Fruit fly (Drosophila melanogaster) whole organism, pupa: Measurements from ENCODE around the gene CG9784.

Source experiments
- CG10348 ChIP-seq: fragments of 200-800 bp; sonication (Bioruptor generic); IDR thresholded peaks from 2 replicates; pipeline ENCODE4 v1.3.6; 2022; ENCODE audit warnings: missing biosample characterization, missing genetic modification characterization
- CG12605 ChIP-seq: fragments of 200-800 bp; sonication (Bioruptor generic); IDR thresholded peaks from 2 replicates; pipeline ENCODE4 v1.3.6; 2022; ENCODE audit warnings: missing biosample characterization, missing genetic modification characterization
- CG13204 ChIP-seq: fragments of 200-800 bp; sonication (Bioruptor generic); optimal IDR thresholded peaks from 2 replicates; lab custom pipeline; 2018; ENCODE audit warnings: missing biosample characterization, mild to moderate bottlenecking, missing genetic modification characterization, moderate library complexity
- CG14655 ChIP-seq: fragments of 200-800 bp; sonication (Bioruptor generic); optimal IDR thresholded peaks from 3 replicates; lab custom pipeline; 2017; ENCODE audit warnings: mild to moderate bottlenecking, missing biosample characterization, missing genetic modification reagents, missing genetic modification characterization
- CG15710 ChIP-seq: fragments of 200-800 bp; sonication (Bioruptor generic); optimal IDR thresholded peaks from 2 replicates; lab custom pipeline; 2018; ENCODE audit warnings: missing biosample characterization, mild to moderate bottlenecking, missing genetic modification characterization, moderate library complexity
- CG17806 ChIP-seq: fragments of 200-800 bp; sonication (Bioruptor generic); optimal IDR thresholded peaks from 2 replicates; lab custom pipeline; 2018; ENCODE audit warnings: missing biosample characterization, mild to moderate bottlenecking, missing genetic modification characterization, moderate library complexity
- CG32121 ChIP-seq: fragments of 200-800 bp; sonication (Bioruptor generic); IDR thresholded peaks from 2 replicates; pipeline ENCODE4 v1.3.6; 2022; ENCODE audit warnings: missing biosample characterization, missing genetic modification characterization
- CG34367 ChIP-seq: fragments of 200-800 bp; sonication (Bioruptor generic); optimal IDR thresholded peaks from 2 replicates; lab custom pipeline; 2018; ENCODE audit warnings: missing biosample characterization, mild to moderate bottlenecking, missing genetic modification characterization
- CG4496 ChIP-seq: fragments of 200-800 bp; sonication (Bioruptor generic); IDR thresholded peaks from 3 replicates; pipeline ENCODE4 v1.3.6; 2022; ENCODE audit warnings: missing biosample characterization, missing genetic modification characterization
- CG8159 ChIP-seq: fragments of 200-800 bp; sonication (Bioruptor generic); optimal IDR thresholded peaks from 3 replicates; lab custom pipeline; 2018; ENCODE audit warnings: missing biosample characterization, mild to moderate bottlenecking, missing genetic modification characterization, moderate library complexity
- CG8301 ChIP-seq: fragments of 200-800 bp; sonication (Bioruptor generic); optimal IDR thresholded peaks from 2 replicates; lab custom pipeline; 2018; ENCODE audit warnings: missing biosample characterization, mild to moderate bottlenecking, missing genetic modification characterization
- CG9948 ChIP-seq: fragments of 200-800 bp; sonication (Bioruptor generic); optimal IDR thresholded peaks from 2 replicates; lab custom pipeline; 2018; ENCODE audit warnings: missing biosample characterization, mild to moderate bottlenecking, missing genetic modification characterization, moderate library complexity
- D1 ChIP-seq: fragments of 200-800 bp; sonication (Bioruptor generic); optimal IDR thresholded peaks from 2 replicates; lab custom pipeline; 2018; ENCODE audit warnings: missing biosample characterization, mild to moderate bottlenecking, missing genetic modification characterization, moderate library complexity
- EcR ChIP-seq: fragments of 200-800 bp; sonication (Bioruptor generic); optimal IDR thresholded peaks from 3 replicates; lab custom pipeline; 2019; ENCODE audit warnings: missing biosample characterization, missing genetic modification characterization, mild to moderate bottlenecking, moderate library complexity, missing genetic modification reagents
- Ets98B ChIP-seq: fragments of 200-800 bp; sonication (Bioruptor generic); IDR thresholded peaks from 2 replicates; pipeline ENCODE4 v1.3.6; 2022; ENCODE audit warnings: missing biosample characterization, missing genetic modification characterization
- Pif1A ChIP-seq: fragments of 200-800 bp; sonication (Bioruptor generic); optimal IDR thresholded peaks from 3 replicates; lab custom pipeline; 2016; ENCODE audit warnings: missing biosample characterization, missing genetic modification characterization
- Snoo ChIP-seq: fragments of 200-800 bp; sonication (Bioruptor generic); optimal IDR thresholded peaks from 3 replicates; lab custom pipeline; 2017; ENCODE audit warnings: missing biosample characterization, mild to moderate bottlenecking, missing genetic modification characterization, inconsistent platforms
- fd96Ca ChIP-seq: fragments of 200-800 bp; sonication (Bioruptor generic); IDR thresholded peaks from 3 replicates; pipeline ENCODE4 v1.3.6; 2022; ENCODE audit warnings: missing biosample characterization, missing genetic modification characterization
- gl ChIP-seq: fragments of 200-800 bp; sonication (Bioruptor generic); optimal IDR thresholded peaks from 2 replicates; lab custom pipeline; 2018; ENCODE audit warnings: missing biosample characterization, mild to moderate bottlenecking, missing genetic modification characterization
- rn ChIP-seq: fragments of 200-800 bp; sonication (Bioruptor generic); IDR thresholded peaks from 2 replicates; pipeline ENCODE4 v1.3.6; 2022; ENCODE audit warnings: missing biosample characterization, missing genetic modification characterization

The CG9784 gene

DNA sequence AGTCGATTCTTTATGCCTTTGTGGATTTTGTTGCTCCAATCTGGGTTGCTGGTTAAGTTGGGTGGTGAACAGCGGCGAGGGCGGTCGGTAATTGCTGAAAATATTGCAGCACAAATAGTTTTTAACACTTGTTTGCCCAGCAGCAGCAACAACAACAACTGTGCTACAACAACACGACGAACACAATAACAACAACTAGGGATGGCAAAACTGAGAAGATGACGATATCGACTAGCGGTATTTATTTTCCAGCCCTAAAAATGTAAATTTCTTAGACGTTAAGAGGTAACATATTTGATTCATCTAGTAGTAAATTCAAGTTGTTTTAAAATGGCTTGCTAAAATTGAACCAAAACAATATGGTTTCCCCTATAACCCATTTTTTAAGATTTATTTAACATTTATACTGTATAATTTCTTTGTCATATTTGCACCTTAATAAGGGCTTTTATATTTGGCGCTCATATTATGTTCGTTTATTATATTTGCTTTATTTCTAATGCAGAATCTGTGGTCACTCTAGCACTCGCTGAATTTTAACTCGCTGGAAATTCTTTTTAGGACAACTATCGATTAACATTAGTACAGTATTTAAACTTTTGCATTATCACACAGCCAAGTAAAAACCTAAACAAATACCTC, 558 bp downstream of the CG9784 start:
- 0 out of 2 replicates have a peak, but pooled peaks have one; percentile 16 for TF ChIP-seq CG32121 (GFP tag; lab: Robert Waterston, UW)
- TF ChIP-seq rn: no peak

DNA sequence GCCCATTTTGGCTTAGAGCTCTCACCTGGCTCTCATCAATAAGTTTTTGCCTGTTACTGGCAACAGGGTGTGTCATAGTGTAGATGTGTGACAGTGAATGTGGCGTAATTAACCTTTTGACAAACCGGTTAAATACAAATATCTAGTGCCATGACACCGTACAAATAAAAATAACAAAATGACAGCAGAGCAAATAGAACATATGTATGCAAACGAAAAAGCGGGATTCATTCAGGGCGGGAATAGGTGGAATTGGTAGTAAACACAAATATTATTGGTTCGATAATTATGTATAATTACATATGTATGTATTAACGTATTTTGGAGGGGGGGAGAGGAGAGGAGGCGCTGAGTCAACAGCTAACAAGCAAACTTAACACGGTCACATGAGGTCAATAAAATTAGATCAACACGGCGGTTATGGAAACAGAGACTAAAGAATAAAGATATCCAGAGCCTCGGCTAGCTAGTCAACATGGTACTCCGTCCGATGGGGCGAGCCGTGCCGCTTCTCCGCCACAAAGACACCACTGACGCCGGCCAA, 2.7 kb downstream of the CG9784 start:
- TF ChIP-seq D1 (tag; lab: Kevin White, UChicago) (no peak), CG13204 (no peak), CG32121 (GFP tag; lab: Robert Waterston, UW) (no peak), CG8159 (tag; lab: Kevin White, UChicago) (no peak), Pif1A (GFP tag; lab: Kevin White, UChicago) (no peak), CG9948 (no peak), fd96Ca (no peak), EcR (GFP tag; lab: Kevin White, UChicago) (no peak)

DNA sequence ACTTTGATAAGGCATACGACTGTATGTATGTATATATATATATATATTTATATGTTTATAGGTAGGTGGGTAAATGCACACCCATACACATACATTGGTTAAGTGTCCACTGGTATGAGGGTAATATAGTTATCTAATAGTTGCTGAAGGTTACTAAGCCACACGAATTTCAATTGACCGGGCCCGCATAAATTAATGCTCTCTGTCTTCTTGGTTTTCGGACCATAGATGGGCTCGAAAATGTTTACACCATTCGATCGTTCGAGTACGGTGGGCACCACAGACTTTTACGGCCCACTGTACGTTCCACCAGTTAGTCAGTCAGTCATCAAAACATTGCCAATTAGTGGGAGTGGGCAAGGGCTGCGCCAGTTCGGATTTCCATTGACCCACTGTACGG, 3.6 kb downstream of the CG9784 start:
- TF ChIP-seq CG8159 (tag; lab: Kevin White, UChicago) (no peak), CG14655 (no peak), CG10348 (GFP tag; lab: Robert Waterston, UW) (no peak), CG4496 (GFP tag; lab: Robert Waterston, UW) (no peak), D1 (tag; lab: Kevin White, UChicago) (no peak), CG32121 (GFP tag; lab: Robert Waterston, UW) (no peak), Ets98B (GFP tag; lab: Robert Waterston, UW) (no peak), CG13204 (no peak), EcR (GFP tag; lab: Kevin White, UChicago) (no peak), fd96Ca (no peak), CG17806 (tag; lab: Kevin White, UChicago) (no peak), Snoo (no peak), CG9948 (no peak), rn (no peak), CG12605 (GFP tag; lab: Robert Waterston, UW) (no peak), CG34367 (tag; lab: Kevin White, UChicago) (no peak), Pif1A (GFP tag; lab: Kevin White, UChicago) (no peak), CG8301 (tag; lab: Kevin White, UChicago) (no peak)

DNA sequence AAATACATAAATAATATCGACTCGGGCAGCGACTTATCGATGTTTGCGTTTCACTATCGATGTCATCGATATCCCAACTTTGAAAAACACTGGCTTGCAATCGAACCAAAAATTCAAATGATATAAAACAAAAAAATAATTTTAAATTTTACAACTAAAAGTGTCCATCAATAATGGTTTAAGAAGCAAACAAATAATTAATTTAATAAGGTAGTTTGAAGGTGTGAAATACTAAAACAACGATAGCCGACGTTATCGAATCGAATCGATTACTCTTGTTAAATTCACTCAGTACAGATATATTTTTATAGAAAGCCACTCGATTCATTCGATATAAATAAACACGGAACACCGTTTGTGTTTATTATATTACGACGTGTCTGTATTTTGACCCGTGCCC, 5.6 kb downstream of the CG9784 start, which contains the start of the genes SMC3 and Ubc7:
TSS of gene SMC3 (minus strand) at position 22 of the 400 bp plus-strand sequence.
TSS of gene Ubc7 (plus strand) at position 260 of the 400 bp plus-strand sequence.
- no peak for TF ChIP-seq CG17806 (tag; lab: Kevin White, UChicago)
- TF ChIP-seq CG32121 (GFP tag; lab: Robert Waterston, UW): no peak
- no peak for TF ChIP-seq rn
- TF ChIP-seq CG15710 (tag; lab: Kevin White, UChicago): no peak
- TF ChIP-seq Pif1A (GFP tag; lab: Kevin White, UChicago): no peak
- TF ChIP-seq CG4496 (GFP tag; lab: Robert Waterston, UW): no peak
- TF ChIP-seq EcR (GFP tag; lab: Kevin White, UChicago): no peak
- no peak for TF ChIP-seq CG8301 (tag; lab: Kevin White, UChicago)
- TF ChIP-seq CG10348 (GFP tag; lab: Robert Waterston, UW): no peak
- TF ChIP-seq fd96Ca: no peak
- TF ChIP-seq Ets98B (GFP tag; lab: Robert Waterston, UW): no peak
- TF ChIP-seq D1 (tag; lab: Kevin White, UChicago): no peak
- no peak for TF ChIP-seq CG9948
- no peak for TF ChIP-seq CG14655
- no peak for TF ChIP-seq gl (tag; lab: Kevin White, UChicago)
- TF ChIP-seq Snoo: no peak
- TF ChIP-seq CG34367 (tag; lab: Kevin White, UChicago): no peak
- TF ChIP-seq CG12605 (GFP tag; lab: Robert Waterston, UW): no peak
- TF ChIP-seq, all 21 proteins: peak for 0

DNA sequence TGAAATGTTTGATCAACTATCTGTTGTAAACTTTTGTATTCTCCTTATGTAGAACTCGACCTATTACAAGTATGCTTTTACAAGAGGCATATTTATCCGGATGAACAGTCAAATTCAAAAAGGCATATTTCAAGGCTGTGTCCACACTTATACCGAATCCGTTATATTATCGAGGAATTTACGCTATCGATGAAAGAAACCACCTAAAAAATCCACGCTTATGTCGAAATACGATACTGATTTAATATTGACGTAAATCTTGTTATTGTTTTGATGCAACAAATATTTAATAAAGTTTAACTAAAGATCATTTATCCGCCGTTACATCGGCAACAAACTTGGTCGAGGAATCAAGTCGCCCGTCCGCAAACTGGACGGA, 11.4 kb downstream of the CG9784 start, which contains the start of gene CG13014:
TSS of gene CG13014 (plus strand) at position 206 of the 379 bp plus-strand sequence.
- TF ChIP-seq CG13204 (no peak), CG12605 (GFP tag; lab: Robert Waterston, UW) (no peak), Ets98B (GFP tag; lab: Robert Waterston, UW) (no peak), CG9948 (no peak), CG15710 (tag; lab: Kevin White, UChicago) (no peak), gl (tag; lab: Kevin White, UChicago) (no peak), fd96Ca (no peak), CG10348 (GFP tag; lab: Robert Waterston, UW) (no peak), CG32121 (GFP tag; lab: Robert Waterston, UW) (no peak), CG8159 (tag; lab: Kevin White, UChicago) (no peak), CG17806 (tag; lab: Kevin White, UChicago) (no peak), D1 (tag; lab: Kevin White, UChicago) (no peak)

DNA sequence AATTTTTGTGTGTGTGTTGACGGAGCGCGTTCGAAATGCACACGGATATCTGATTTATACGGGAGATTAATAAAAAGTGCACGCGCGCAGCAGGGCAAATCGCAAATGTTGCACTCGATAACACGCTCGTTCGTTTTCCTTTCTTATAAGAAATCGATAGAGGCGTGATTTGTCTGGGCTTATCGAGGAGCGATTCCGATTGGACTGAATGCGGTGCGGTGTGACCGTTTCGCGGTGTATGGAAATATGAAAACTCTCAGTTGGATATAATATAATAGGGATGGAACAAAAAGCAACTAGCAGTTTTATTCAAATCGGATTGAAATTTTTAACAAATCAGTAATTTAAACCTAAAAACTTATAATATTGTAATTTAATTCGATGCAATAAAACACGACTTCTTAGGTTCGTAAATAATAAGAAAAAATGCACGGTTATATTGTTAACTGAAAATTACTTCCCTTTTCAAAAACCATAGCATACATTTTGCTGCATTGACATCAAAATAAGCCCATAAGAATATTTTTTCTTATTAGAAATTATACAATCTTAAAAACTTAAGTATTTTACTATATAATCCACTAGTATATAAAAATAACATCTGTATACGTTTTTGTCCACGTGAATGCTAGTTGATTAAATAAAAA, 11.9 kb downstream of the CG9784 start, which contains the start of gene CanA-14F:
TSS of gene CanA-14F (minus strand) at position 152 of the 647 bp plus-strand sequence.
- TF ChIP-seq CG12605 (GFP tag; lab: Robert Waterston, UW) (0 out of 2 replicates have a peak, but pooled peaks have one; percentile 29), Pif1A (GFP tag; lab: Kevin White, UChicago) (no peak)
